Worm (Caenorhabditis elegans): ENCODE results near the gene nhr-94.

ce11 chrV:7723967-7724544, 37.9 kb upstream of the nhr-94 start, which contains the start of the genes ZK105.6 and ZK105.8:
- no peak for TF ChIP-seq ceh-16 (tag; optimal IDR thresholded peaks at IDR 0.05)
- TF ChIP-seq daf-12 (tag; optimal IDR thresholded peaks at IDR 0.05) = no peak
- no peak for TF ChIP-seq pha-4 (tag; optimal IDR thresholded peaks at IDR 0.05)
- TF ChIP-seq pqm-1 (tag; optimal IDR thresholded peaks at IDR 0.05) = no peak
